Comparison of ENCODE assay signal across 3 fruit fly cellular contexts in genomic region chr2L:13145035-13145683, dm6.
TF ChIP-seq lines count a peak whose summit lies in the region.

No protein-coding gene starts in this region.

TF ChIP-seq in whole organism, embryonic, 481 proteins besides CTCF, POLR2A, EP300 and RAD21 (continued from another document and continues in another):
- no peak for TF ChIP-seq CG30020 (tag; optimal IDR thresholded peaks at IDR 0.05; lab: Kevin White, UChicago)
- TF ChIP-seq sens (GFP tag; lab: Kevin White, UChicago), result peak; percentile 81
- peak; percentile 83 for TF ChIP-seq CG14441 (GFP tag; IDR thresholded peaks at IDR 0.05; lab: Robert Waterston, UW)
- TF ChIP-seq insv (GFP tag; optimal IDR thresholded peaks at IDR 0.05; lab: Kevin White, UChicago), result no peak
- TF ChIP-seq inv (GFP tag; IDR thresholded peaks at IDR 0.05; lab: Robert Waterston, UW; ENCODE audit: partially characterized antibody), result no peak
- TF ChIP-seq CG14710 (tag; optimal IDR thresholded peaks at IDR 0.05; lab: Kevin White, UChicago), result no peak
- TF ChIP-seq Dad (GFP tag; optimal IDR thresholded peaks at IDR 0.05; lab: Kevin White, UChicago), result peak; percentile 59
- peak; percentile 74 for TF ChIP-seq CG7372 (GFP tag; IDR thresholded peaks at IDR 0.05; lab: Robert Waterston, UW)
- peak; percentile 87 for TF ChIP-seq Fer1 (GFP tag; optimal IDR thresholded peaks at IDR 0.05; lab: Kevin White, UChicago)
- TF ChIP-seq Hmx (GFP tag; optimal IDR thresholded peaks at IDR 0.05; lab: Kevin White, UChicago), result peak; percentile 4
- TF ChIP-seq D (optimal IDR thresholded peaks at IDR 0.05; lab: Kevin White, UChicago), result no peak
- TF ChIP-seq D (GFP tag; optimal IDR thresholded peaks at IDR 0.05; lab: Kevin White, UChicago), result no peak
- peak; percentile 89 for TF ChIP-seq CG10147 (GFP tag; optimal IDR thresholded peaks at IDR 0.05; lab: Kevin White, UChicago)
- peak; percentile 49 for TF ChIP-seq jumu (GFP tag; optimal IDR thresholded peaks at IDR 0.05; lab: Kevin White, UChicago)
- peak; percentile 71 for TF ChIP-seq scrt (GFP tag; optimal IDR thresholded peaks at IDR 0.05; lab: Kevin White, UChicago)
- TF ChIP-seq corto (GFP tag; optimal IDR thresholded peaks at IDR 0.05; lab: Kevin White, UChicago), result no peak
- peak; percentile 58 for TF ChIP-seq CG12942 (GFP tag; optimal IDR thresholded peaks at IDR 0.05; lab: Kevin White, UChicago)
- no peak for TF ChIP-seq zen2 (GFP tag; IDR thresholded peaks at IDR 0.05; lab: Robert Waterston, UW; ENCODE audit: partially characterized antibody)
- TF ChIP-seq mld (GFP tag; IDR thresholded peaks at IDR 0.05; lab: Robert Waterston, UW; ENCODE audit: partially characterized antibody), result no peak
- peak; percentile 14 for TF ChIP-seq CG4282 (GFP tag; optimal IDR thresholded peaks at IDR 0.05; lab: Kevin White, UChicago)
- peak; percentile 87 for TF ChIP-seq CoRest (tag; optimal IDR thresholded peaks at IDR 0.05; lab: Kevin White, UChicago)
- TF ChIP-seq lab (GFP tag; optimal IDR thresholded peaks at IDR 0.05; lab: Kevin White, UChicago), result peak; percentile 90
- peak; percentile 58 for TF ChIP-seq tin (GFP tag; optimal IDR thresholded peaks at IDR 0.05; lab: Kevin White, UChicago)
- TF ChIP-seq Hr39 (optimal IDR thresholded peaks at IDR 0.05; lab: Kevin White, UChicago), result no peak
- TF ChIP-seq CG31388 (GFP tag; optimal IDR thresholded peaks at IDR 0.05; lab: Kevin White, UChicago), result no peak
- TF ChIP-seq ATbp (GFP tag; optimal IDR thresholded peaks at IDR 0.05; lab: Kevin White, UChicago), result peak; percentile 10
- no peak for TF ChIP-seq ash1 (GFP tag; optimal IDR thresholded peaks at IDR 0.05; lab: Kevin White, UChicago)
- peak; percentile 81 for TF ChIP-seq Ada2b (GFP tag; IDR thresholded peaks at IDR 0.05; lab: Robert Waterston, UW)
- TF ChIP-seq GATAe (GFP tag; conservative IDR thresholded peaks at IDR 0.05; lab: Robert Waterston, UW), result peak; percentile 52
- TF ChIP-seq pros (GFP tag; optimal IDR thresholded peaks at IDR 0.05; lab: Kevin White, UChicago), result no peak
- TF ChIP-seq wor (GFP tag; IDR thresholded peaks at IDR 0.05; lab: Robert Waterston, UW), result 0 out of 2 replicates have a peak, but pooled peaks have one; percentile 10
- peak; percentile 57; the same call in 2 of the 3 replicates for TF ChIP-seq otp (GFP tag; IDR thresholded peaks at IDR 0.05; lab: Robert Waterston, UW)
- TF ChIP-seq row (GFP tag; IDR thresholded peaks at IDR 0.05; lab: Robert Waterston, UW), result peak; percentile 88
- TF ChIP-seq pb (GFP tag; optimal IDR thresholded peaks at IDR 0.05; lab: Kevin White, UChicago), result peak; percentile 62
- TF ChIP-seq CG4424 (GFP tag; optimal IDR thresholded peaks at IDR 0.05; lab: Kevin White, UChicago), result peak; percentile 74
- peak; percentile 54 for TF ChIP-seq CG10267 (tag; optimal IDR thresholded peaks at IDR 0.05; lab: Kevin White, UChicago)
- TF ChIP-seq Stat92E (GFP tag; optimal IDR thresholded peaks at IDR 0.05; lab: Kevin White, UChicago), result no peak
- 0 out of 3 replicates have a peak, but pooled peaks have one; percentile 20 for TF ChIP-seq C15 (GFP tag; IDR thresholded peaks at IDR 0.05; lab: Robert Waterston, UW)
- 0 out of 3 replicates have a peak, but pooled peaks have one; percentile 59 for TF ChIP-seq gce (GFP tag; IDR thresholded peaks at IDR 0.05; lab: Robert Waterston, UW)
- peak; percentile 86 for TF ChIP-seq CG11695 (GFP tag; IDR thresholded peaks at IDR 0.05; lab: Robert Waterston, UW)
- TF ChIP-seq Camta (GFP tag; optimal IDR thresholded peaks at IDR 0.05; lab: Kevin White, UChicago), result peak; percentile 60
- TF ChIP-seq sqz (GFP tag; optimal IDR thresholded peaks at IDR 0.05; lab: Kevin White, UChicago), result peak; percentile 71
- TF ChIP-seq Adf1 (GFP tag; IDR thresholded peaks at IDR 0.05; lab: Robert Waterston, UW), result peak; percentile 70

TF ChIP-seq in whole organism, prepupa, 60 proteins besides CTCF, POLR2A, EP300 and RAD21 (continued from another document):
- no peak for TF ChIP-seq CG11902 (GFP tag; optimal IDR thresholded peaks at IDR 0.05; lab: Kevin White, UChicago)
- peak; percentile 70 for TF ChIP-seq CG8119 (GFP tag; IDR thresholded peaks at IDR 0.05; lab: Robert Waterston, UW)
- TF ChIP-seq CG10669 (GFP tag; optimal IDR thresholded peaks at IDR 0.05; lab: Kevin White, UChicago), result no peak
- peak; percentile 28 for TF ChIP-seq CG31627 (GFP tag; optimal IDR thresholded peaks at IDR 0.05; lab: Kevin White, UChicago)
- TF ChIP-seq CG6854 (GFP tag; optimal IDR thresholded peaks at IDR 0.05; lab: Kevin White, UChicago), result no peak
- no peak for TF ChIP-seq Eip93F (GFP tag; optimal IDR thresholded peaks at IDR 0.05; lab: Kevin White, UChicago)
- peak; percentile 44 for TF ChIP-seq CG6276 (GFP tag; optimal IDR thresholded peaks at IDR 0.05; lab: Kevin White, UChicago)
- TF ChIP-seq CG6808 (GFP tag; optimal IDR thresholded peaks at IDR 0.05; lab: Kevin White, UChicago), result no peak
- peak; percentile 52 for TF ChIP-seq Hr39 (GFP tag; optimal IDR thresholded peaks at IDR 0.05; lab: Kevin White, UChicago)
- no peak for TF ChIP-seq CG7368 (GFP tag; optimal IDR thresholded peaks at IDR 0.05; lab: Kevin White, UChicago)
- TF ChIP-seq Hr4 (GFP tag; optimal IDR thresholded peaks at IDR 0.05; lab: Kevin White, UChicago), result peak; percentile 75
- peak in 1 of 2 experiments; percentile 4 for TF ChIP-seq salr (GFP tag; optimal IDR thresholded peaks at IDR 0.05; lab: Kevin White, UChicago)
- peak; percentile 43 for TF ChIP-seq pdm3 (GFP tag; optimal IDR thresholded peaks at IDR 0.05; lab: Kevin White, UChicago)
- TF ChIP-seq spab (GFP tag; optimal IDR thresholded peaks at IDR 0.05; lab: Kevin White, UChicago), result no peak
- TF ChIP-seq Smox (GFP tag; optimal IDR thresholded peaks at IDR 0.05; lab: Kevin White, UChicago), result peak; percentile 23
- no peak; the same call in 1 of the 2 replicates for TF ChIP-seq CG11294 (GFP tag; IDR thresholded peaks at IDR 0.05; lab: Robert Waterston, UW)
- peak; percentile 69 for TF ChIP-seq Eip78C (GFP tag; lab: Kevin White, UChicago)
- TF ChIP-seq Sox15 (GFP tag; optimal IDR thresholded peaks at IDR 0.05; lab: Kevin White, UChicago), result no peak
- no peak for TF ChIP-seq Hr38 (GFP tag; optimal IDR thresholded peaks at IDR 0.05; lab: Kevin White, UChicago)
- TF ChIP-seq Gug (GFP tag; IDR thresholded peaks at IDR 0.05; lab: Robert Waterston, UW), result peak; percentile 52
- TF ChIP-seq ss (GFP tag; optimal IDR thresholded peaks at IDR 0.05; lab: Kevin White, UChicago), result no peak
- TF ChIP-seq CG3919 (GFP tag; optimal IDR thresholded peaks at IDR 0.05; lab: Kevin White, UChicago), result peak; percentile 54
- TF ChIP-seq achi (GFP tag; optimal IDR thresholded peaks at IDR 0.05; lab: Kevin White, UChicago), result peak; percentile 34
- peak; percentile 27 for TF ChIP-seq esn (GFP tag; optimal IDR thresholded peaks at IDR 0.05; lab: Kevin White, UChicago)
- TF ChIP-seq Sox102F (GFP tag; optimal IDR thresholded peaks at IDR 0.05; lab: Kevin White, UChicago), result no peak
- no peak for TF ChIP-seq Eip75B (GFP tag; optimal IDR thresholded peaks at IDR 0.05; lab: Kevin White, UChicago)
- no peak for TF ChIP-seq CG16779 (tag; optimal IDR thresholded peaks at IDR 0.05; lab: Kevin White, UChicago)
- peak; percentile 45 for TF ChIP-seq fkh (GFP tag; optimal IDR thresholded peaks at IDR 0.05; lab: Kevin White, UChicago)
- peak; percentile 36 for TF ChIP-seq topi (GFP tag; optimal IDR thresholded peaks at IDR 0.05; lab: Kevin White, UChicago)
- TF ChIP-seq CG6792 (GFP tag; optimal IDR thresholded peaks at IDR 0.05; lab: Kevin White, UChicago), result peak; percentile 26
- TF ChIP-seq CG15336 (GFP tag; IDR thresholded peaks at IDR 0.05; lab: Robert Waterston, UW), result peak; percentile 80
- no peak for TF ChIP-seq CG1621 (tag; optimal IDR thresholded peaks at IDR 0.05; lab: Kevin White, UChicago)
- no peak for TF ChIP-seq Ets21C (GFP tag; optimal IDR thresholded peaks at IDR 0.05; lab: Kevin White, UChicago)
- TF ChIP-seq Blimp-1 (GFP tag; optimal IDR thresholded peaks at IDR 0.05; lab: Kevin White, UChicago), result no peak
- peak; percentile 15 for TF ChIP-seq Ets96B (tag; optimal IDR thresholded peaks at IDR 0.05; lab: Kevin White, UChicago)
- no peak for TF ChIP-seq fd59A (GFP tag; optimal IDR thresholded peaks at IDR 0.05; lab: Kevin White, UChicago)
- TF ChIP-seq OdsH (GFP tag; optimal IDR thresholded peaks at IDR 0.05; lab: Kevin White, UChicago), result peak; percentile 29

TF ChIP-seq in whole organism, wandering third instar larva, 38 proteins besides CTCF, POLR2A, EP300 and RAD21 (continued from another document):
- no peak for TF ChIP-seq CrebA (GFP tag; optimal IDR thresholded peaks at IDR 0.05; lab: Kevin White, UChicago; ENCODE audit: borderline replicate concordance)
- TF ChIP-seq Mio (GFP tag; optimal IDR thresholded peaks at IDR 0.05; lab: Kevin White, UChicago), result no peak
- TF ChIP-seq Abd-B (GFP tag; optimal IDR thresholded peaks at IDR 0.05; lab: Kevin White, UChicago), result no peak
- TF ChIP-seq sage (GFP tag; optimal IDR thresholded peaks at IDR 0.05; lab: Kevin White, UChicago), result no peak
- TF ChIP-seq lola (GFP tag; optimal IDR thresholded peaks at IDR 0.05; lab: Kevin White, UChicago), result no peak
- TF ChIP-seq dl (GFP tag; optimal IDR thresholded peaks at IDR 0.05; lab: Kevin White, UChicago; ENCODE audit: insufficient read depth in 1 of 2, partially characterized antibody in 2 of 2), result no peak
- TF ChIP-seq brk (GFP tag; optimal IDR thresholded peaks at IDR 0.05; lab: Kevin White, UChicago), result no peak
- TF ChIP-seq CG9705 (GFP tag; optimal IDR thresholded peaks at IDR 0.05; lab: Kevin White, UChicago), result no peak
- TF ChIP-seq Hnf4 (GFP tag; optimal IDR thresholded peaks at IDR 0.05; lab: Kevin White, UChicago), result peak; percentile 25
